Worm (Caenorhabditis elegans) whole organism, midembryonic: ENCODE measurements around the gene rpap-2.

Source experiments
- T22C8.4 ChIP-seq: fragments of 200-800 bp; sonication (Bioruptor generic); IDR thresholded peaks from 2 replicates; pipeline ENCODE4 v1.3.6; 2022; ENCODE audit warnings: missing genetic modification characterization, missing compliant biosample characterization
- cog-1 ChIP-seq: sonication (generic microtip); optimal IDR thresholded peaks from 2 replicates; lab custom pipeline; 2016; ENCODE audit warnings: missing genetic modification characterization, missing compliant biosample characterization
- flt-1 ChIP-seq: fragments of 200-800 bp; sonication (Bioruptor generic); IDR thresholded peaks from 2 replicates; pipeline ENCODE4 v1.3.6; 2022; ENCODE audit warnings: missing genetic modification characterization, missing compliant biosample characterization
- klf-2 ChIP-seq: fragments of 200-800 bp; sonication (Bioruptor generic); conservative IDR thresholded peaks from 2 replicates; pipeline ENCODE4 v1.3.6; 2022; ENCODE audit warnings: missing genetic modification reagents, missing genetic modification characterization, missing compliant biosample characterization
- med-1 ChIP-seq: sonication (generic microtip); optimal IDR thresholded peaks from 2 replicates; lab custom pipeline; 2017; ENCODE audit warnings: missing genetic modification characterization, mild to moderate bottlenecking, missing compliant biosample characterization, antibody characterized with exemption, missing genetic modification reagents; ENCODE audit not compliant: insufficient read depth
- ref-1 ChIP-seq: fragments of 200-800 bp; sonication (Bioruptor generic); conservative IDR thresholded peaks from 2 replicates; pipeline ENCODE4 v1.3.6; 2022; ENCODE audit warnings: missing genetic modification reagents, missing genetic modification characterization, missing compliant biosample characterization
- tab-1 ChIP-seq: fragments of 200-800 bp; sonication (Bioruptor generic); IDR thresholded peaks from 2 replicates; pipeline ENCODE4 v1.3.6; 2022; ENCODE audit warnings: missing genetic modification characterization, missing compliant biosample characterization
- ztf-23 ChIP-seq: fragments of 200-800 bp; sonication (Bioruptor generic); IDR thresholded peaks from 2 replicates; pipeline ENCODE4 v1.3.6; 2022; ENCODE audit warnings: missing genetic modification reagents, missing genetic modification characterization, missing compliant biosample characterization
- ztf-29 ChIP-seq: fragments of 200-800 bp; sonication (Bioruptor generic); IDR thresholded peaks from 2 replicates; pipeline ENCODE4 v1.3.6; 2022; ENCODE audit warnings: missing genetic modification reagents, missing genetic modification characterization, missing compliant biosample characterization

The rpap-2 gene

DNA sequence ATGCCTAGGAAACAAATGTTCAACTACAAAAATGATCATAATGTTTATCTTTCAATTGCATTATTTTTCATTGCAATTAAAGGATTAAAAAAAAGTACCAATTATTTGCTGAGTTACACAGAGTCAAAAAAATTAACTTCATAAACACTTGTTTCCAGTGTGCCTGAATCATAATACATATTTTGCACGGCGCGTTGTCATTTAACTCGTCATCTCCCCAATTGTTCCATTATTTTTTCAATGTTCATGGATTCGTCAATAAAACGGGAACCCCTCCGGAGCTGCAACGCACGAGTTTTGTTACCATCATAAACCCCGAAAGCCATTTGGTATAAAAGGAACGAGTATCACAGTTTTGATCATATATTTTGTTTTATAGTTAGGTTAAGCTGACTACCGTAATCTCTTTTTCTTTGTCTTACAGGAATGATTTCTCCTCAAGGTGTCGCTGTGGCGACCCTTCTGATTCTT lies 49.4 kb downstream of the rpap-2 start, which contains the start of gene F59B2.12:
Gene F59B2.12, plus strand, starts transcription at position 421 of the 471 bp plus-strand sequence.
- TF ChIP-seq med-1 (GFP tag; lab: Kevin White, UChicago) (no peak), ztf-29 (GFP tag; lab: Robert Waterston, UW) (no peak), cog-1 (tag; lab: Kevin White, UChicago) (no peak), flt-1 (GFP tag; lab: Robert Waterston, UW) (no peak), T22C8.4 (GFP tag; lab: Robert Waterston, UW) (no peak), ztf-23 (GFP tag; lab: Robert Waterston, UW) (no peak), tab-1 (GFP tag; lab: Robert Waterston, UW) (no peak), ref-1 (GFP tag; lab: Robert Waterston, UW) (no peak), klf-2 (GFP tag; lab: Robert Waterston, UW) (no peak)
